Worm (Caenorhabditis elegans) whole organism, young adult: ENCODE measurements around the gene dct-17.

Experiments used
- B0019.2 ChIP-seq: fragments of 200-800 bp; sonication (Bioruptor generic); conservative IDR thresholded peaks from 2 replicates; pipeline ENCODE4 v1.3.6; 2022; ENCODE audit warnings: missing genetic modification reagents, missing genetic modification characterization, missing compliant biosample characterization
- C17E4.6 ChIP-seq: fragments of 200-800 bp; sonication (Bioruptor generic); IDR thresholded peaks from 2 replicates; pipeline ENCODE4 v1.3.6; 2022; ENCODE audit warnings: missing genetic modification reagents, missing genetic modification characterization, missing compliant biosample characterization
- D2030.7 ChIP-seq: fragments of 200-800 bp; sonication (Bioruptor generic); IDR thresholded peaks from 2 replicates; pipeline ENCODE4 v1.3.6; 2022; ENCODE audit warnings: missing genetic modification reagents, missing genetic modification characterization, missing compliant biosample characterization
- F23B12.7 ChIP-seq: sonication (generic microtip); optimal IDR thresholded peaks from 2 replicates; lab custom pipeline; 2017; ENCODE audit warnings: missing genetic modification characterization, mild to moderate bottlenecking, missing compliant biosample characterization, antibody characterized with exemption, moderate library complexity; ENCODE audit not compliant: insufficient read depth
- F39B2.1 ChIP-seq: fragments of 200-800 bp; sonication (Bioruptor generic); IDR thresholded peaks from 2 replicates; pipeline ENCODE4 v1.3.6; 2022; ENCODE audit warnings: missing genetic modification reagents, missing genetic modification characterization, missing compliant biosample characterization
- F57A8.1 ChIP-seq: fragments of 200-800 bp; sonication (Bioruptor generic); optimal IDR thresholded peaks from 2 replicates; lab custom pipeline; 2018; ENCODE audit warnings: mild to moderate bottlenecking, missing genetic modification characterization, moderate library complexity, missing compliant biosample characterization
- K12H6.12 ChIP-seq: fragments of 200-800 bp; sonication (Bioruptor generic); optimal IDR thresholded peaks from 2 replicates; lab custom pipeline; 2018; ENCODE audit warnings: mild to moderate bottlenecking, missing genetic modification characterization, missing compliant biosample characterization
- T07F8.4 ChIP-seq: sonication (generic microtip); optimal IDR thresholded peaks from 2 replicates; lab custom pipeline; 2016; ENCODE audit warnings: mild to moderate bottlenecking, missing genetic modification characterization, moderate library complexity, missing compliant biosample characterization
- Y53F4B.3 ChIP-seq: fragments of 200-800 bp; sonication (Bioruptor generic); IDR thresholded peaks from 2 replicates; pipeline ENCODE4 v1.3.6; 2022; ENCODE audit warnings: missing genetic modification reagents, missing genetic modification characterization, missing compliant biosample characterization
- Y56A3A.18 ChIP-seq: fragments of 200-800 bp; sonication (Bioruptor generic); IDR thresholded peaks from 2 replicates; pipeline ENCODE4 v1.3.6; 2022; ENCODE audit warnings: missing genetic modification reagents, missing genetic modification characterization, missing compliant biosample characterization
- Y67H2A.10 ChIP-seq: fragments of 200-800 bp; sonication (Bioruptor generic); conservative IDR thresholded peaks from 2 replicates; pipeline ENCODE4 v1.3.6; 2022; ENCODE audit warnings: missing genetic modification reagents, missing genetic modification characterization, missing compliant biosample characterization
- ama-1 ChIP-seq, 3 experiments: fragments of 150-350 bp in 1 of 3; sonication (generic microtip) in 2 of 3; optimal IDR thresholded peaks; 2 replicates each; lab custom pipeline; 2014 to 2018; ENCODE audit warnings: missing biosample characterization in 2 of 3, missing genetic modification characterization in 2 of 3, missing genetic modification reagents in 2 of 3
- aptf-2 ChIP-seq: fragments of 200-800 bp; sonication (Bioruptor generic); conservative IDR thresholded peaks from 2 replicates; pipeline ENCODE4 v1.3.6; 2022; ENCODE audit warnings: missing genetic modification reagents, missing genetic modification characterization, missing compliant biosample characterization
- aptf-3 ChIP-seq: fragments of 200-800 bp; sonication (Bioruptor generic); IDR thresholded peaks from 2 replicates; pipeline ENCODE4 v1.3.6; 2022; ENCODE audit warnings: missing genetic modification characterization, missing compliant biosample characterization
- attf-5 ChIP-seq: fragments of 200-800 bp; sonication (Bioruptor generic); optimal IDR thresholded peaks from 2 replicates; lab custom pipeline; 2018; ENCODE audit warnings: mild to moderate bottlenecking, missing genetic modification characterization, missing compliant biosample characterization
- ccch-3 ChIP-seq: fragments of 200-800 bp; sonication (Bioruptor generic); optimal IDR thresholded peaks from 2 replicates; lab custom pipeline; 2018; ENCODE audit warnings: mild to moderate bottlenecking, missing genetic modification characterization, missing compliant biosample characterization
- ceh-58 ChIP-seq: fragments of 200-800 bp; sonication (Bioruptor generic); IDR thresholded peaks from 2 replicates; pipeline ENCODE4 v1.3.6; 2022; ENCODE audit warnings: missing genetic modification characterization, missing compliant biosample characterization
- chd-7 ChIP-seq: sonication (generic microtip); optimal IDR thresholded peaks from 2 replicates; lab custom pipeline; 2016; ENCODE audit warnings: mild to moderate bottlenecking, missing genetic modification characterization, moderate library complexity, missing compliant biosample characterization
- dpl-1 ChIP-seq: fragments of 150-350 bp; optimal IDR thresholded peaks from 2 replicates; lab custom pipeline; 2014; ENCODE audit warnings: missing biosample characterization, missing genetic modification reagents, missing genetic modification characterization
- efl-1 ChIP-seq: fragments of 150-350 bp; optimal IDR thresholded peaks from 2 replicates; lab custom pipeline; 2014; ENCODE audit warnings: missing biosample characterization, missing genetic modification reagents, missing genetic modification characterization
- him-1 ChIP-seq: sonication (generic microtip); optimal IDR thresholded peaks from 2 replicates; lab custom pipeline; 2016; ENCODE audit warnings: missing genotype, missing genetic modification reagents, missing genetic modification characterization, missing compliant biosample characterization
- hlh-12 ChIP-seq: sonication (generic microtip); optimal IDR thresholded peaks from 2 replicates; lab custom pipeline; 2016; ENCODE audit warnings: missing genetic modification characterization, missing compliant biosample characterization
- hmg-1.2 ChIP-seq: fragments of 200-800 bp; sonication (Bioruptor generic); IDR thresholded peaks from 2 replicates; pipeline ENCODE4 v1.3.6; 2022; ENCODE audit warnings: missing genetic modification reagents, missing genetic modification characterization, missing compliant biosample characterization
- hmg-20 ChIP-seq: fragments of 200-800 bp; sonication (Bioruptor generic); IDR thresholded peaks from 2 replicates; pipeline ENCODE4 v1.3.6; 2022; ENCODE audit warnings: missing genetic modification reagents, missing genetic modification characterization, missing compliant biosample characterization
- lin-40 ChIP-seq: sonication (generic microtip); optimal IDR thresholded peaks from 2 replicates; lab custom pipeline; 2016; ENCODE audit warnings: missing genetic modification characterization, mild to moderate bottlenecking, missing compliant biosample characterization, missing genotype, missing genetic modification reagents
- lin-54 ChIP-seq: fragments of 200-800 bp; sonication (Bioruptor generic); optimal IDR thresholded peaks from 2 replicates; lab custom pipeline; 2018; ENCODE audit warnings: mild to moderate bottlenecking, missing genetic modification characterization, missing compliant biosample characterization
- madf-10 ChIP-seq: sonication (generic microtip); optimal IDR thresholded peaks from 2 replicates; lab custom pipeline; 2016; ENCODE audit warnings: mild to moderate bottlenecking, missing genetic modification characterization, missing compliant biosample characterization
- madf-8 ChIP-seq: fragments of 200-800 bp; sonication (Bioruptor generic); conservative IDR thresholded peaks from 2 replicates; pipeline ENCODE4 v1.3.6; 2022; ENCODE audit warnings: missing genetic modification reagents, missing genetic modification characterization, missing compliant biosample characterization
- mcd-1 ChIP-seq: fragments of 200-800 bp; sonication (Bioruptor generic); IDR thresholded peaks from 2 replicates; pipeline ENCODE4 v1.3.6; 2022; ENCODE audit warnings: missing genetic modification reagents, missing genetic modification characterization, missing compliant biosample characterization
- nfyb-1 ChIP-seq: fragments of 200-800 bp; sonication (Bioruptor generic); IDR thresholded peaks from 2 replicates; pipeline ENCODE4 v1.3.6; 2022; ENCODE audit warnings: missing genetic modification reagents, missing genetic modification characterization, missing compliant biosample characterization
- nhr-120 ChIP-seq: fragments of 200-800 bp; sonication (Bioruptor generic); IDR thresholded peaks from 2 replicates; pipeline ENCODE4 v1.3.6; 2022; ENCODE audit warnings: missing genetic modification characterization, missing compliant biosample characterization
- nhr-179 ChIP-seq: sonication (generic microtip); optimal IDR thresholded peaks from 2 replicates; lab custom pipeline; 2016; ENCODE audit warnings: mild to moderate bottlenecking, missing genetic modification characterization, missing compliant biosample characterization
- nhr-80 ChIP-seq: sonication (generic microtip); optimal IDR thresholded peaks from 2 replicates; lab custom pipeline; 2016; ENCODE audit warnings: missing genetic modification characterization, missing compliant biosample characterization
- pha-4 ChIP-seq: fragments of 150-350 bp; sonication (generic microtip); optimal IDR thresholded peaks from 2 replicates; lab custom pipeline; 2014; ENCODE audit warnings: missing biosample characterization, missing genetic modification reagents, missing genetic modification characterization
- repo-1 ChIP-seq: sonication (generic microtip); optimal IDR thresholded peaks from 2 replicates; lab custom pipeline; 2017; ENCODE audit warnings: mild to moderate bottlenecking, missing genetic modification characterization, missing compliant biosample characterization
- sdz-38 ChIP-seq: sonication (generic microtip); optimal IDR thresholded peaks from 2 replicates; lab custom pipeline; 2016; ENCODE audit warnings: missing genotype, missing genetic modification characterization, missing compliant biosample characterization
- sea-2 ChIP-seq: fragments of 200-800 bp; sonication (Bioruptor generic); IDR thresholded peaks from 2 replicates; pipeline ENCODE4 v1.3.6; 2022; ENCODE audit warnings: missing genetic modification characterization, missing compliant biosample characterization
- snpc-1.1 ChIP-seq: sonication (generic microtip); optimal IDR thresholded peaks from 2 replicates; lab custom pipeline; 2017; ENCODE audit warnings: missing genetic modification characterization, mild to moderate bottlenecking, missing compliant biosample characterization, antibody characterized with exemption, moderate library complexity, missing genotype, missing genetic modification reagents; ENCODE audit not compliant: insufficient read depth
- xnd-1 ChIP-seq: sonication (generic microtip); optimal IDR thresholded peaks from 2 replicates; lab custom pipeline; 2016; ENCODE audit warnings: missing genotype, missing genetic modification reagents, missing genetic modification characterization, missing compliant biosample characterization
- zim-3 ChIP-seq: sonication (generic microtip); optimal IDR thresholded peaks from 2 replicates; lab custom pipeline; 2017; ENCODE audit warnings: mild to moderate bottlenecking, missing genetic modification characterization, moderate library complexity, missing compliant biosample characterization
- ztf-26 ChIP-seq: sonication (generic microtip); optimal IDR thresholded peaks from 2 replicates; lab custom pipeline; 2017; ENCODE audit warnings: missing genetic modification characterization, missing compliant biosample characterization
- ztf-28 ChIP-seq: fragments of 200-800 bp; sonication (Bioruptor generic); IDR thresholded peaks from 2 replicates; pipeline ENCODE4 v1.3.6; 2022; ENCODE audit warnings: missing genetic modification reagents, missing genetic modification characterization, missing compliant biosample characterization
- ztf-3 ChIP-seq: fragments of 200-800 bp; sonication (Bioruptor generic); optimal IDR thresholded peaks from 2 replicates; lab custom pipeline; 2018; ENCODE audit warnings: mild to moderate bottlenecking, missing genetic modification characterization, missing compliant biosample characterization

The dct-17 gene

ce11 chrV:13715223-13715686, 15.3 kb downstream of the dct-17 start, which contains the start of gene zipt-9 (continued):
- TF ChIP-seq nfyb-1 (GFP tag; lab: Robert Waterston, UW) (no peak), hmg-1.2 (GFP tag; lab: Robert Waterston, UW) (peak; percentile 57), Y67H2A.10 (GFP tag; lab: Robert Waterston, UW) (no peak), nhr-120 (GFP tag; lab: Robert Waterston, UW) (no peak), hmg-20 (GFP tag; lab: Robert Waterston, UW) (no peak), him-1 (peak; percentile 24), nhr-179 (tag; lab: Kevin White, UChicago) (no peak), efl-1 (GFP tag; lab: Kevin White, UChicago) (peak; percentile 27), sea-2 (GFP tag; lab: Robert Waterston, UW) (no peak), xnd-1 (no peak), lin-54 (GFP tag; lab: Kevin White, UChicago) (peak; percentile 58), sdz-38 (tag; lab: Kevin White, UChicago) (no peak), B0019.2 (GFP tag; lab: Robert Waterston, UW) (no peak), nhr-80 (peak; percentile 49), snpc-1.1 (tag; lab: Kevin White, UChicago) (no peak), zim-3 (no peak), mcd-1 (GFP tag; lab: Robert Waterston, UW) (peak; percentile 94), ztf-28 (peak; percentile 66; the same call in 1 of the 2 replicates), aptf-3 (no peak), aptf-2 (GFP tag; lab: Robert Waterston, UW) (0 out of 2 replicates have a peak, but pooled peaks have one; percentile 14), ama-1 (optimal IDR thresholded peaks at IDR 0.05; lab: Kevin White, UChicago) (no peak), ama-1 (GFP tag; optimal IDR thresholded peaks at IDR 0.05; lab: Kevin White, UChicago) (no peak), pha-4 (no peak), dpl-1 (GFP tag; lab: Kevin White, UChicago) (no peak), attf-5 (GFP tag; lab: Kevin White, UChicago) (peak; percentile 80), K12H6.12 (peak; percentile 64), F23B12.7 (peak; percentile 68), lin-40 (tag; lab: Kevin White, UChicago) (no peak), T07F8.4 (no peak), Y53F4B.3 (GFP tag; lab: Robert Waterston, UW) (no peak), F39B2.1 (GFP tag; lab: Robert Waterston, UW) (no peak), D2030.7 (GFP tag; lab: Robert Waterston, UW) (peak; percentile 47; the same call in 1 of the 2 replicates), F57A8.1 (GFP tag; lab: Kevin White, UChicago) (no peak), ztf-3 (GFP tag; lab: Kevin White, UChicago) (no peak), ztf-26 (tag; lab: Kevin White, UChicago) (no peak), chd-7 (tag; lab: Kevin White, UChicago) (no peak), Y56A3A.18 (GFP tag; lab: Robert Waterston, UW) (no peak), C17E4.6 (GFP tag; lab: Robert Waterston, UW) (no peak), ccch-3 (GFP tag; lab: Kevin White, UChicago) (peak; percentile 64), ceh-58 (GFP tag; lab: Robert Waterston, UW) (no peak), hlh-12 (tag; lab: Kevin White, UChicago) (no peak), madf-8 (GFP tag; lab: Robert Waterston, UW) (peak; percentile 22; the same call in 1 of the 2 replicates), repo-1 (no peak), madf-10 (peak; percentile 60)
